Worm (Caenorhabditis elegans) whole organism, young adult: ENCODE data around the gene ver-4.

Source experiments
- B0035.1 ChIP-seq: sonication (generic microtip); optimal IDR thresholded peaks from 2 replicates; lab custom pipeline; 2016; ENCODE audit warnings: missing genetic modification characterization, mild to moderate bottlenecking, missing compliant biosample characterization, missing genotype, missing genetic modification reagents
- F10E7.11 ChIP-seq: sonication (generic microtip); optimal IDR thresholded peaks from 2 replicates; lab custom pipeline; 2017; ENCODE audit warnings: mild to moderate bottlenecking, missing genetic modification characterization, moderate library complexity, missing compliant biosample characterization
- F55B11.4 ChIP-seq: sonication (generic microtip); optimal IDR thresholded peaks from 2 replicates; lab custom pipeline; 2016; ENCODE audit warnings: missing compliant biosample characterization, missing genetic modification characterization, borderline replicate concordance; ENCODE audit not compliant: insufficient read depth
- F57C9.4 ChIP-seq: sonication (generic microtip); optimal IDR thresholded peaks from 2 replicates; lab custom pipeline; 2017; ENCODE audit warnings: mild to moderate bottlenecking, missing genetic modification characterization, missing compliant biosample characterization
- T26A5.8 ChIP-seq: sonication (generic microtip); optimal IDR thresholded peaks from 2 replicates; lab custom pipeline; 2016; ENCODE audit warnings: missing genetic modification characterization, missing compliant biosample characterization
- Y79H2A.3 ChIP-seq: fragments of 200-800 bp; sonication (Bioruptor generic); conservative IDR thresholded peaks from 2 replicates; pipeline ENCODE4 v1.3.6; 2022; ENCODE audit warnings: missing genetic modification reagents, missing genetic modification characterization, missing compliant biosample characterization
- Y95B8A.8 ChIP-seq: fragments of 200-800 bp; sonication (Bioruptor generic); IDR thresholded peaks from 2 replicates; pipeline ENCODE4 v1.3.6; 2022; ENCODE audit warnings: missing genetic modification reagents, missing genetic modification characterization, missing compliant biosample characterization
- aptf-2 ChIP-seq: fragments of 200-800 bp; sonication (Bioruptor generic); conservative IDR thresholded peaks from 2 replicates; pipeline ENCODE4 v1.3.6; 2022; ENCODE audit warnings: missing genetic modification reagents, missing genetic modification characterization, missing compliant biosample characterization
- aptf-3 ChIP-seq: fragments of 200-800 bp; sonication (Bioruptor generic); IDR thresholded peaks from 2 replicates; pipeline ENCODE4 v1.3.6; 2022; ENCODE audit warnings: missing genetic modification characterization, missing compliant biosample characterization
- atf-7 ChIP-seq: sonication (generic microtip); optimal IDR thresholded peaks from 2 replicates; lab custom pipeline; 2017; ENCODE audit warnings: mild to moderate bottlenecking, missing genetic modification characterization, missing compliant biosample characterization
- athp-1 ChIP-seq: sonication (generic microtip); optimal IDR thresholded peaks from 2 replicates; lab custom pipeline; 2017; ENCODE audit warnings: mild to moderate bottlenecking, missing genetic modification characterization, missing compliant biosample characterization
- attf-5 ChIP-seq: fragments of 200-800 bp; sonication (Bioruptor generic); optimal IDR thresholded peaks from 2 replicates; lab custom pipeline; 2018; ENCODE audit warnings: mild to moderate bottlenecking, missing genetic modification characterization, missing compliant biosample characterization
- ceh-100 ChIP-seq: fragments of 200-800 bp; sonication (Bioruptor generic); IDR thresholded peaks from 2 replicates; pipeline ENCODE4 v1.3.6; 2022; ENCODE audit warnings: missing genetic modification reagents, missing genetic modification characterization, missing compliant biosample characterization
- ceh-40 ChIP-seq: fragments of 200-800 bp; sonication (Bioruptor generic); IDR thresholded peaks from 2 replicates; pipeline ENCODE4 v1.3.6; 2022; ENCODE audit warnings: missing genetic modification characterization, missing compliant biosample characterization
- ceh-58 ChIP-seq: fragments of 200-800 bp; sonication (Bioruptor generic); IDR thresholded peaks from 2 replicates; pipeline ENCODE4 v1.3.6; 2022; ENCODE audit warnings: missing genetic modification characterization, missing compliant biosample characterization
- die-1 ChIP-seq: sonication (generic microtip); optimal IDR thresholded peaks from 2 replicates; lab custom pipeline; 2016; ENCODE audit warnings: missing genotype, mild to moderate bottlenecking, missing genetic modification characterization, missing compliant biosample characterization
- dox-1 ChIP-seq: fragments of 200-800 bp; sonication (Bioruptor generic); IDR thresholded peaks from 2 replicates; pipeline ENCODE4 v1.3.6; 2022; ENCODE audit warnings: missing genetic modification reagents, missing genetic modification characterization, missing compliant biosample characterization
- egl-44 ChIP-seq: fragments of 200-800 bp; sonication (Bioruptor generic); IDR thresholded peaks from 2 replicates; pipeline ENCODE4 v1.3.6; 2022; ENCODE audit warnings: missing genetic modification reagents, missing genetic modification characterization, missing compliant biosample characterization
- egrh-3 ChIP-seq: fragments of 200-800 bp; sonication (Bioruptor generic); IDR thresholded peaks from 2 replicates; pipeline ENCODE4 v1.3.6; 2022; ENCODE audit warnings: missing genetic modification reagents, missing genetic modification characterization, missing compliant biosample characterization
- ekl-4 ChIP-seq: fragments of 200-800 bp; sonication (Bioruptor generic); IDR thresholded peaks from 2 replicates; pipeline ENCODE4 v1.3.6; 2022; ENCODE audit warnings: missing genetic modification reagents, missing genetic modification characterization, missing compliant biosample characterization
- fkh-3 ChIP-seq: sonication (generic microtip); optimal IDR thresholded peaks from 2 replicates; lab custom pipeline; 2016; ENCODE audit warnings: mild to moderate bottlenecking, missing genetic modification characterization, missing compliant biosample characterization
- him-1 ChIP-seq: sonication (generic microtip); optimal IDR thresholded peaks from 2 replicates; lab custom pipeline; 2016; ENCODE audit warnings: missing genotype, missing genetic modification reagents, missing genetic modification characterization, missing compliant biosample characterization
- hmg-20 ChIP-seq: fragments of 200-800 bp; sonication (Bioruptor generic); IDR thresholded peaks from 2 replicates; pipeline ENCODE4 v1.3.6; 2022; ENCODE audit warnings: missing genetic modification reagents, missing genetic modification characterization, missing compliant biosample characterization
- lin-26 ChIP-seq: fragments of 200-800 bp; sonication (Bioruptor generic); IDR thresholded peaks from 2 replicates; pipeline ENCODE4 v1.3.6; 2022; ENCODE audit warnings: missing genetic modification reagents, missing genetic modification characterization, missing compliant biosample characterization
- lsy-27 ChIP-seq: sonication (generic microtip); optimal IDR thresholded peaks from 2 replicates; lab custom pipeline; 2017; ENCODE audit warnings: missing genetic modification characterization, mild to moderate bottlenecking, missing compliant biosample characterization, antibody characterized with exemption, missing genotype, borderline replicate concordance; ENCODE audit not compliant: insufficient read depth
- madf-6 ChIP-seq: fragments of 200-800 bp; sonication (Bioruptor generic); IDR thresholded peaks from 2 replicates; pipeline ENCODE4 v1.3.6; 2022; ENCODE audit warnings: missing genetic modification reagents, missing genetic modification characterization, missing compliant biosample characterization
- mel-28 ChIP-seq: sonication (generic microtip); optimal IDR thresholded peaks from 2 replicates; lab custom pipeline; 2016; ENCODE audit warnings: borderline replicate concordance, mild to moderate bottlenecking, missing genetic modification characterization, missing compliant biosample characterization
- mes-4 ChIP-seq: sonication (generic microtip); optimal IDR thresholded peaks from 2 replicates; lab custom pipeline; 2016; ENCODE audit warnings: missing genotype, missing genetic modification characterization, missing compliant biosample characterization
- nhr-179 ChIP-seq: sonication (generic microtip); optimal IDR thresholded peaks from 2 replicates; lab custom pipeline; 2016; ENCODE audit warnings: mild to moderate bottlenecking, missing genetic modification characterization, missing compliant biosample characterization
- nhr-27 ChIP-seq: fragments of 200-800 bp; sonication (Bioruptor generic); optimal IDR thresholded peaks from 2 replicates; lab custom pipeline; 2018; ENCODE audit warnings: mild to moderate bottlenecking, missing genetic modification characterization, moderate library complexity, missing compliant biosample characterization
- nhr-90 ChIP-seq: sonication (generic microtip); optimal IDR thresholded peaks from 2 replicates; lab custom pipeline; 2016; ENCODE audit warnings: missing genotype, mild to moderate bottlenecking, missing genetic modification characterization, missing compliant biosample characterization
- rpc-1 ChIP-seq, 2 experiments: fragments of 150-350 bp in 1 of 2; sonication (generic microtip) in 1 of 2; optimal IDR thresholded peaks; 2 replicates each; lab custom pipeline; 2014 to 2018; ENCODE audit warnings: missing biosample characterization in 1 of 2, missing genetic modification characterization in 1 of 2, missing genetic modification reagents in 1 of 2, missing genotype in 1 of 2
- sea-2 ChIP-seq: fragments of 200-800 bp; sonication (Bioruptor generic); IDR thresholded peaks from 2 replicates; pipeline ENCODE4 v1.3.6; 2022; ENCODE audit warnings: missing genetic modification characterization, missing compliant biosample characterization
- snpc-1.3 ChIP-seq: sonication (generic microtip); optimal IDR thresholded peaks from 2 replicates; lab custom pipeline; 2017; ENCODE audit warnings: missing genetic modification characterization, mild to moderate bottlenecking, missing compliant biosample characterization, antibody characterized with exemption, moderate library complexity, missing genotype, missing genetic modification reagents; ENCODE audit not compliant: insufficient read depth
- sptf-2 ChIP-seq: fragments of 200-800 bp; sonication (Bioruptor generic); optimal IDR thresholded peaks from 2 replicates; lab custom pipeline; 2018; ENCODE audit warnings: mild to moderate bottlenecking, missing genetic modification characterization, missing compliant biosample characterization
- tbx-9 ChIP-seq: sonication (generic microtip); optimal IDR thresholded peaks from 2 replicates; lab custom pipeline; 2016; ENCODE audit warnings: borderline replicate concordance, missing genetic modification characterization, inconsistent platforms, missing compliant biosample characterization
- xnd-1 ChIP-seq: sonication (generic microtip); optimal IDR thresholded peaks from 2 replicates; lab custom pipeline; 2016; ENCODE audit warnings: missing genotype, missing genetic modification reagents, missing genetic modification characterization, missing compliant biosample characterization
- zim-3 ChIP-seq: sonication (generic microtip); optimal IDR thresholded peaks from 2 replicates; lab custom pipeline; 2017; ENCODE audit warnings: mild to moderate bottlenecking, missing genetic modification characterization, moderate library complexity, missing compliant biosample characterization
- ztf-26 ChIP-seq: sonication (generic microtip); optimal IDR thresholded peaks from 2 replicates; lab custom pipeline; 2017; ENCODE audit warnings: missing genetic modification characterization, missing compliant biosample characterization
- ztf-6 ChIP-seq: fragments of 200-800 bp; sonication (Bioruptor generic); IDR thresholded peaks from 2 replicates; pipeline ENCODE4 v1.3.6; 2022; ENCODE audit warnings: missing genetic modification reagents, missing genetic modification characterization, missing compliant biosample characterization

Gene ver-4

DNA sequence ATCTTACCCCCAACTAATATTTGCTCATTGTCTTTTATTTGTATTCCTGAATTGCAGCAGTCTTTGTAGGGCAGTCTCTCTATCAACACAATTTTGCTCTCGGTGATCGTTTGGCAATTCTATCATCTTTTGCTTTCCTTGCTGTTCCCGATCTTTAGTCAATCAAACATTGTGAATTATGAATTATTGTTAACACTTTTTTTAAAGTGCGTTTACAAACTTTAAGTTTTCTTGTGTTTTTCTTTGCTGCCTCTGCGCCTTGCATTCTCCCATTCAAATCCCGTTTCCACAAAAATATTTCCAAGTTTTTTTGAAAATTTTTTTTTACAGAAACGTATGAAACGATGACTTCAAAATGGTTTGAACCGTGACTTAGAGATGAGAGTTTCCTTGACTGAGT lies at the start of gene ver-4:
Gene ver-4 (plus strand): TSS at position 301 of the 400 bp plus-strand sequence.
- TF ChIP-seq madf-6 (GFP tag; lab: Robert Waterston, UW) (no peak), T26A5.8 (no peak)

- TF ChIP-seq F57C9.4 (tag; lab: Kevin White, UChicago) (no peak), athp-1 (tag; lab: Kevin White, UChicago) (no peak), him-1 (tag; lab: Kevin White, UChicago) (no peak), atf-7 (tag; lab: Kevin White, UChicago) (no peak), xnd-1 (no peak), nhr-90 (no peak), sea-2 (GFP tag; lab: Robert Waterston, UW) (no peak), ekl-4 (GFP tag; lab: Robert Waterston, UW) (no peak), F10E7.11 (tag; lab: Kevin White, UChicago) (no peak), ceh-100 (GFP tag; lab: Robert Waterston, UW) (no peak), ceh-58 (GFP tag; lab: Robert Waterston, UW) (no peak), Y95B8A.8 (no peak)
Observed at ce11 chrX:10933308-10934014, 48.7 kb upstream of the ver-4 start.

- TF ChIP-seq sptf-2 (GFP tag; lab: Kevin White, UChicago) (no peak), aptf-2 (GFP tag; lab: Robert Waterston, UW) (no peak), hmg-20 (GFP tag; lab: Robert Waterston, UW) (no peak), F55B11.4 (no peak), nhr-27 (tag; lab: Kevin White, UChicago) (no peak), Y79H2A.3 (GFP tag; lab: Robert Waterston, UW) (no peak), attf-5 (GFP tag; lab: Kevin White, UChicago) (no peak), die-1 (no peak), nhr-179 (tag; lab: Kevin White, UChicago) (no peak), dox-1 (GFP tag; lab: Robert Waterston, UW) (no peak), egl-44 (GFP tag; lab: Robert Waterston, UW) (no peak), snpc-1.3 (tag; lab: Kevin White, UChicago) (no peak), tbx-9 (no peak), rpc-1 (optimal IDR thresholded peaks at IDR 0.05; lab: Kevin White, UChicago) (no peak), rpc-1 (tag; optimal IDR thresholded peaks at IDR 0.05; lab: Kevin White, UChicago) (no peak), ceh-40 (GFP tag; lab: Robert Waterston, UW) (no peak)
Observed at ce11 chrX:10941255-10941654, 40.9 kb upstream of the ver-4 start, which contains the start of gene pho-7. TSS of gene pho-7 (minus strand) at chrX:10941355.

ce11 chrX:10948852-10949251 lies 33.3 kb upstream of the ver-4 start, which contains the start of gene T21B6.3:
TSS of gene T21B6.3 (minus strand) at chrX:10948952.
- TF ChIP-seq Y79H2A.3 (GFP tag; lab: Robert Waterston, UW) (no peak), zim-3 (tag; lab: Kevin White, UChicago) (no peak)

ce11 chrX:10951168-10951567 lies 31.0 kb upstream of the ver-4 start, which contains the start of gene K09C8.7:
TSS of gene K09C8.7 (minus strand) at chrX:10951393.
- TF ChIP-seq B0035.1 (tag; lab: Kevin White, UChicago), result no peak
- no peak for TF ChIP-seq madf-6 (GFP tag; lab: Robert Waterston, UW)
- TF ChIP-seq mel-28 (tag; lab: Kevin White, UChicago), result no peak
- no peak for TF ChIP-seq T26A5.8
- no peak for TF ChIP-seq tbx-9
- TF ChIP-seq Y95B8A.8, result no peak
- no peak for TF ChIP-seq fkh-3
- no peak for TF ChIP-seq ztf-6
- TF ChIP-seq ztf-26 (tag; lab: Kevin White, UChicago), result no peak
- TF ChIP-seq mes-4 (tag; lab: Kevin White, UChicago), result no peak
- no peak for TF ChIP-seq lsy-27 (tag; lab: Kevin White, UChicago)
- TF ChIP-seq lin-26 (GFP tag; lab: Robert Waterston, UW), result no peak
- TF ChIP-seq egrh-3 (GFP tag; lab: Robert Waterston, UW), result no peak
- no peak for TF ChIP-seq aptf-3 (GFP tag; lab: Robert Waterston, UW)
- TF ChIP-seq ceh-100 (GFP tag; lab: Robert Waterston, UW), result no peak
